Fruit fly (Drosophila melanogaster) whole organism, embryonic: ENCODE data around the gene ab.
A peak's percentile ranks its signal among the peaks of the same experiment; 100 is the strongest.

ENCODE experiments used
- Abd-B ChIP-seq: fragments of 200-800 bp; sonication (Bioruptor generic); optimal IDR thresholded peaks from 2 replicates; lab custom pipeline; 2018; ENCODE audit warnings: missing biosample characterization, mild to moderate bottlenecking, missing genetic modification characterization, moderate library complexity
- Ada2b ChIP-seq: fragments of 200-800 bp; sonication (Bioruptor generic); IDR thresholded peaks from 2 replicates; pipeline ENCODE4 v1.3.6; 2022; ENCODE audit warnings: missing biosample characterization, missing genetic modification characterization
- Atf3 ChIP-seq: fragments of 200-800 bp; sonication (Bioruptor generic); optimal IDR thresholded peaks from 3 replicates; lab custom pipeline; 2016; ENCODE audit warnings: missing biosample characterization, missing genetic modification characterization
- BEAF-32 ChIP-seq: fragments of 200-800 bp; sonication (Bioruptor generic); optimal IDR thresholded peaks from 3 replicates; lab custom pipeline; 2017; ENCODE audit warnings: missing biosample characterization, missing genetic modification characterization, mild to moderate bottlenecking, moderate library complexity, missing genetic modification reagents
- CG10209 ChIP-seq: fragments of 200-800 bp; sonication (Bioruptor generic); optimal IDR thresholded peaks from 3 replicates; lab custom pipeline; 2017; ENCODE audit warnings: missing biosample characterization, mild to moderate bottlenecking, missing genetic modification characterization, missing genetic modification reagents
- CG10654 ChIP-seq: fragments of 200-800 bp; sonication (Bioruptor generic); optimal IDR thresholded peaks from 2 replicates; lab custom pipeline; 2016; ENCODE audit warnings: missing biosample characterization, missing genetic modification characterization
- CG12219 ChIP-seq: fragments of 200-800 bp; sonication (Bioruptor generic); optimal IDR thresholded peaks from 3 replicates; lab custom pipeline; 2018; ENCODE audit warnings: missing biosample characterization, mild to moderate bottlenecking, missing genetic modification characterization
- CG12299 ChIP-seq: fragments of 200-800 bp; sonication (Bioruptor generic); optimal IDR thresholded peaks from 2 replicates; lab custom pipeline; 2018; ENCODE audit warnings: missing biosample characterization, mild to moderate bottlenecking, missing genetic modification characterization
- CG1602 ChIP-seq: fragments of 200-800 bp; sonication (Bioruptor generic); optimal IDR thresholded peaks from 3 replicates; lab custom pipeline; 2016; ENCODE audit warnings: missing biosample characterization, missing genetic modification characterization
- CG16779 ChIP-seq: fragments of 200-800 bp; sonication (Bioruptor generic); IDR thresholded peaks from 2 replicates; pipeline ENCODE4 v1.3.6; 2022; ENCODE audit warnings: missing biosample characterization, missing genetic modification characterization
- CG17385 ChIP-seq: fragments of 200-800 bp; sonication (Bioruptor generic); optimal IDR thresholded peaks from 3 replicates; lab custom pipeline; 2018; ENCODE audit warnings: missing biosample characterization, mild to moderate bottlenecking, missing genetic modification characterization
- CG2129 ChIP-seq: fragments of 200-800 bp; sonication (Bioruptor generic); IDR thresholded peaks from 2 replicates; pipeline ENCODE4 v1.3.6; 2022; ENCODE audit warnings: missing biosample characterization, missing genetic modification characterization; ENCODE audit not compliant: partially characterized antibody
- CG32772 ChIP-seq: fragments of 200-800 bp; sonication (Bioruptor generic); IDR thresholded peaks from 2 replicates; pipeline ENCODE4 v1.3.6; 2022; ENCODE audit warnings: missing biosample characterization, missing genetic modification characterization
- CG34422 ChIP-seq: fragments of 200-800 bp; sonication (Bioruptor generic); IDR thresholded peaks from 3 replicates; pipeline ENCODE4 v1.3.6; 2022; ENCODE audit warnings: missing biosample characterization, missing genetic modification characterization
- CG5180 ChIP-seq: fragments of 200-800 bp; sonication (Bioruptor generic); optimal IDR thresholded peaks from 3 replicates; lab custom pipeline; 2017; ENCODE audit warnings: missing biosample characterization, missing genetic modification characterization, mild to moderate bottlenecking, moderate library complexity, missing genetic modification reagents
- CG5245 ChIP-seq: fragments of 200-800 bp; sonication (Bioruptor generic); optimal IDR thresholded peaks from 3 replicates; lab custom pipeline; 2016; ENCODE audit warnings: missing biosample characterization, missing genetic modification characterization
- CG7556 ChIP-seq: fragments of 200-800 bp; sonication (Bioruptor generic); optimal IDR thresholded peaks from 2 replicates; lab custom pipeline; 2017; ENCODE audit warnings: missing biosample characterization, mild to moderate bottlenecking, missing genetic modification characterization
- CG7928 ChIP-seq: fragments of 200-800 bp; sonication (Bioruptor generic); optimal IDR thresholded peaks from 2 replicates; lab custom pipeline; 2017; ENCODE audit warnings: missing biosample characterization, mild to moderate bottlenecking, missing genetic modification characterization
- CHES-1-like ChIP-seq: fragments of 200-800 bp; sonication (Bioruptor generic); optimal IDR thresholded peaks from 2 replicates; lab custom pipeline; 2016; ENCODE audit warnings: missing biosample characterization, missing genetic modification characterization
- Dip3 ChIP-seq: fragments of 200-800 bp; sonication (Bioruptor generic); optimal IDR thresholded peaks from 3 replicates; lab custom pipeline; 2016; ENCODE audit warnings: missing biosample characterization, missing genetic modification characterization
- Dll ChIP-seq: fragments of 200-800 bp; sonication (Bioruptor generic); IDR thresholded peaks from 4 replicates; pipeline ENCODE4 v1.3.6; 2022; ENCODE audit warnings: missing biosample characterization, missing genetic modification characterization; ENCODE audit not compliant: partially characterized antibody
- Dp ChIP-seq: fragments of 200-800 bp; sonication (Bioruptor generic); optimal IDR thresholded peaks from 2 replicates; lab custom pipeline; 2018; ENCODE audit warnings: missing biosample characterization, mild to moderate bottlenecking, missing genetic modification characterization, moderate library complexity
- Eip74EF ChIP-seq, 2 experiments: fragments of 200-800 bp in 1 of 2; fragments of >200 bp in 1 of 2; sonication (Bioruptor generic) in 1 of 2; optimal IDR thresholded peaks; 2 replicates each; lab custom pipeline; 2017 to 2019; ENCODE audit warnings: missing biosample characterization in 2 of 2, missing genetic modification characterization in 2 of 2, mild to moderate bottlenecking in 1 of 2, moderate library complexity in 1 of 2
- H15 ChIP-seq: fragments of 200-800 bp; sonication (Bioruptor generic); IDR thresholded peaks from 3 replicates; pipeline ENCODE4 v1.3.6; 2022; ENCODE audit warnings: missing biosample characterization, missing genetic modification characterization
- H2.0 ChIP-seq: fragments of 200-800 bp; sonication (Bioruptor generic); IDR thresholded peaks from 2 replicates; pipeline ENCODE4 v1.3.6; 2022; ENCODE audit warnings: missing biosample characterization, missing genetic modification characterization
- Hmx ChIP-seq: fragments of 200-800 bp; sonication (Bioruptor generic); optimal IDR thresholded peaks from 2 replicates; lab custom pipeline; 2016; ENCODE audit warnings: missing biosample characterization, missing genetic modification characterization
- Nf-YA ChIP-seq: fragments of 200-800 bp; sonication (Bioruptor generic); IDR thresholded peaks from 2 replicates; pipeline ENCODE4 v1.3.6; 2022; ENCODE audit warnings: missing biosample characterization, missing genetic modification characterization
- Opbp ChIP-seq: fragments of 200-800 bp; sonication (Bioruptor generic); IDR thresholded peaks from 3 replicates; pipeline ENCODE4 v1.3.6; 2022; ENCODE audit warnings: missing biosample characterization, missing genetic modification characterization; ENCODE audit not compliant: partially characterized antibody
- Six4 ChIP-seq: fragments of 200-800 bp; sonication (Bioruptor generic); optimal IDR thresholded peaks from 2 replicates; lab custom pipeline; 2016; ENCODE audit warnings: missing biosample characterization, missing genetic modification characterization
- aop ChIP-seq: fragments of 200-800 bp; sonication (Bioruptor generic); IDR thresholded peaks from 2 replicates; pipeline ENCODE4 v1.3.6; 2022; ENCODE audit warnings: missing biosample characterization, missing genetic modification characterization
- ara ChIP-seq: fragments of 200-800 bp; sonication (Bioruptor generic); IDR thresholded peaks from 2 replicates; pipeline ENCODE4 v1.3.6; 2022; ENCODE audit warnings: missing biosample characterization, missing genetic modification characterization
- cg ChIP-seq: fragments of 200-800 bp; sonication (Bioruptor generic); optimal IDR thresholded peaks from 3 replicates; lab custom pipeline; 2019; ENCODE audit warnings: missing biosample characterization, mild to moderate bottlenecking, missing genetic modification characterization, moderate library complexity
- croc ChIP-seq: fragments of 200-800 bp; sonication (Bioruptor generic); conservative IDR thresholded peaks from 3 replicates; pipeline ENCODE4 v1.3.6; 2022; ENCODE audit warnings: missing biosample characterization, missing genetic modification characterization
- dpn ChIP-seq, 2 experiments: fragments of 200-800 bp; sonication (Bioruptor generic); optimal IDR thresholded peaks; 3 replicates each; lab custom pipeline; 2016; ENCODE audit warnings: missing biosample characterization in 2 of 2, missing genetic modification characterization in 2 of 2
- en ChIP-seq: fragments of 200-800 bp; sonication (Bioruptor generic); optimal IDR thresholded peaks from 2 replicates; lab custom pipeline; 2016; ENCODE audit warnings: missing biosample characterization, missing genetic modification characterization
- gfzf ChIP-seq: fragments of 200-800 bp; sonication (Bioruptor generic); optimal IDR thresholded peaks from 2 replicates; lab custom pipeline; 2016; ENCODE audit warnings: missing biosample characterization, mild to moderate bottlenecking, missing genetic modification characterization, moderate library complexity
- gt ChIP-seq: fragments of 200-800 bp; sonication (Bioruptor generic); IDR thresholded peaks from 2 replicates; pipeline ENCODE4 v1.3.6; 2022; ENCODE audit warnings: missing biosample characterization, missing genetic modification characterization
- hbn ChIP-seq: fragments of 200-800 bp; sonication (Bioruptor generic); IDR thresholded peaks from 2 replicates; pipeline ENCODE4 v1.3.6; 2022; ENCODE audit warnings: missing biosample characterization, missing genetic modification characterization; ENCODE audit not compliant: partially characterized antibody
- hkb ChIP-seq, 2 experiments: fragments of 200-800 bp in 1 of 2; fragments of >200 bp in 1 of 2; sonication (Bioruptor generic) in 1 of 2; IDR thresholded peaks in 1 of 2; optimal IDR thresholded peaks in 1 of 2; 2 replicates each; pipeline versions ENCODE4 v1.3.6 to Lab custom; 2017 to 2022; ENCODE audit warnings: missing biosample characterization in 1 of 2, missing genetic modification characterization in 1 of 2
- mirr ChIP-seq: fragments of 200-800 bp; sonication (Bioruptor generic); optimal IDR thresholded peaks from 3 replicates; lab custom pipeline; 2018; ENCODE audit warnings: missing biosample characterization, mild to moderate bottlenecking, missing genetic modification characterization
- nau ChIP-seq: fragments of 200-800 bp; sonication (Bioruptor generic); optimal IDR thresholded peaks from 3 replicates; lab custom pipeline; 2017; ENCODE audit warnings: missing biosample characterization, mild to moderate bottlenecking, missing genetic modification characterization, missing genetic modification reagents
- oc ChIP-seq: fragments of 200-800 bp; sonication (Bioruptor generic); optimal IDR thresholded peaks from 2 replicates; lab custom pipeline; 2018; ENCODE audit warnings: missing biosample characterization, mild to moderate bottlenecking, missing genetic modification characterization, moderate library complexity
- otp ChIP-seq: fragments of 200-800 bp; sonication (Bioruptor generic); IDR thresholded peaks from 3 replicates; pipeline ENCODE4, ENCODE4 v1.3.6; 2022; ENCODE audit warnings: missing biosample characterization, missing genetic modification characterization
- pho ChIP-seq: fragments of 200-800 bp; sonication (Bioruptor generic); optimal IDR thresholded peaks from 2 replicates; lab custom pipeline; 2016; ENCODE audit warnings: missing biosample characterization, missing genetic modification characterization
- pros ChIP-seq: fragments of 200-800 bp; sonication (Bioruptor generic); optimal IDR thresholded peaks from 3 replicates; lab custom pipeline; 2019; ENCODE audit warnings: missing biosample characterization, mild to moderate bottlenecking, missing genetic modification characterization, moderate library complexity
- row ChIP-seq: fragments of 200-800 bp; sonication (Bioruptor generic); IDR thresholded peaks from 3 replicates; pipeline ENCODE4 v1.3.6; 2022; ENCODE audit warnings: missing biosample characterization, missing genetic modification characterization
- trh ChIP-seq: fragments of 200-800 bp; sonication (Bioruptor generic); optimal IDR thresholded peaks from 2 replicates; lab custom pipeline; 2016; ENCODE audit warnings: missing biosample characterization, missing genetic modification characterization
- tup ChIP-seq: fragments of 200-800 bp; sonication (Bioruptor generic); optimal IDR thresholded peaks from 2 replicates; lab custom pipeline; 2016; ENCODE audit warnings: missing biosample characterization, mild to moderate bottlenecking, missing genetic modification characterization, moderate library complexity
- zen2 ChIP-seq: fragments of 200-800 bp; sonication (Bioruptor generic); IDR thresholded peaks from 3 replicates; pipeline ENCODE4 v1.3.6; 2022; ENCODE audit warnings: missing biosample characterization, missing genetic modification characterization; ENCODE audit not compliant: partially characterized antibody
- zfh2 ChIP-seq: fragments of 200-800 bp; sonication (Bioruptor generic); optimal IDR thresholded peaks from 2 replicates; lab custom pipeline; 2016; ENCODE audit warnings: missing biosample characterization, missing genetic modification characterization

ab gene

DNA sequence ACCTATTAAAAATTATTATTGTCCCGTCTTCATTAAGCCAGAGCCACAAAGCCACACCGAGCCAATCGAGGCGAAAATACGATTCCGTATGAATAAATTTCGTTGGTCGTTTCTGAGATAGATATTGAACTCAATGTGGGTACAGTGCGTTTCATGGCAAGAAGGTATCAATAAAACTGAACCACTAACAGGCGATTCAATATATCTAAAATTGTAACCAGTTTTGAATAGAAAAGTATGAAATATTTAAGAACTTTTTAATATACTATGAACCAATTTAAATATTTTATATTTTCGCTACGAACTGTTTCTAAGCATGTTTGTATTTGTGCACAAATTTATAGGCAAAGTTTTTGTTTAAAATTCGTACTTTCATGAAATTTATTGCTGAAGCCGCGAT, 11.4 kb upstream of the ab start (continued):
- peak; percentile 30; the same call in 1 of the 2 replicates for TF ChIP-seq CG32772 (GFP tag; lab: Robert Waterston, UW)
- TF ChIP-seq Dll (GFP tag; lab: Robert Waterston, UW): no peak
- no peak for TF ChIP-seq CG10654 (GFP tag; lab: Kevin White, UChicago)
- peak; percentile 65 for TF ChIP-seq CG10209 (GFP tag; lab: Kevin White, UChicago)
- no peak for TF ChIP-seq Abd-B
- TF ChIP-seq ara (GFP tag; lab: Robert Waterston, UW): no peak
- TF ChIP-seq CG17385 (GFP tag; lab: Kevin White, UChicago): peak; percentile 54
- no peak for TF ChIP-seq croc
- TF ChIP-seq tup (GFP tag; lab: Kevin White, UChicago): no peak
- TF ChIP-seq Eip74EF (GFP tag; optimal IDR thresholded peaks at IDR 0.05; lab: Kevin White, UChicago): no peak
- no peak for TF ChIP-seq mirr (GFP tag; lab: Kevin White, UChicago)
- no peak for TF ChIP-seq pros (GFP tag; lab: Kevin White, UChicago)
- no peak for TF ChIP-seq Opbp (GFP tag; lab: Robert Waterston, UW)
- 0 out of 3 replicates have a peak, but pooled peaks have one; percentile 7 for TF ChIP-seq CG34422 (GFP tag; lab: Robert Waterston, UW)
- peak; percentile 27 for TF ChIP-seq Dip3
- no peak for TF ChIP-seq trh (GFP tag; lab: Kevin White, UChicago)
- no peak for TF ChIP-seq aop (GFP tag; lab: Robert Waterston, UW)
- no peak for TF ChIP-seq cg (GFP tag; lab: Kevin White, UChicago)
- no peak for TF ChIP-seq CHES-1-like (GFP tag; lab: Kevin White, UChicago)
- peak in 1 of 2 experiments; percentile 57 for TF ChIP-seq dpn (GFP tag; optimal IDR thresholded peaks at IDR 0.05; lab: Kevin White, UChicago)
- no peak for TF ChIP-seq CG16779
- no peak for TF ChIP-seq zen2 (GFP tag; lab: Robert Waterston, UW)
- peak; percentile 71 for TF ChIP-seq zfh2 (GFP tag; lab: Kevin White, UChicago)
- peak; percentile 62; the same call in 2 of the 3 replicates for TF ChIP-seq row (GFP tag; lab: Robert Waterston, UW)
- TF ChIP-seq CG5245 (GFP tag; lab: Kevin White, UChicago): no peak
- no peak for TF ChIP-seq CG5180
- no peak for TF ChIP-seq hbn (GFP tag; lab: Robert Waterston, UW)
- no peak for TF ChIP-seq Six4 (GFP tag; lab: Kevin White, UChicago)
- no peak for TF ChIP-seq nau
- no peak for TF ChIP-seq CG2129 (GFP tag; lab: Robert Waterston, UW)
- TF ChIP-seq gfzf: no peak
- no peak for TF ChIP-seq Nf-YA
- no peak for TF ChIP-seq Atf3 (GFP tag; lab: Kevin White, UChicago)
- peak; percentile 56 for TF ChIP-seq CG7556 (GFP tag; lab: Kevin White, UChicago)
- 0 out of 2 replicates have a peak, but pooled peaks have one; percentile 11 for TF ChIP-seq Ada2b (GFP tag; lab: Robert Waterston, UW)
- peak; percentile 20 for TF ChIP-seq CG1602 (GFP tag; lab: Kevin White, UChicago)
- no peak for TF ChIP-seq en (GFP tag; lab: Kevin White, UChicago)
- TF ChIP-seq CG7928 (GFP tag; lab: Kevin White, UChicago): peak; percentile 2
- no peak for TF ChIP-seq gt (GFP tag; lab: Robert Waterston, UW)
- TF ChIP-seq Dp: no peak
- peak; percentile 21 for TF ChIP-seq pho (GFP tag; lab: Kevin White, UChicago)
- no peak for TF ChIP-seq oc (tag; lab: Kevin White, UChicago)
- no peak for TF ChIP-seq BEAF-32
- TF ChIP-seq hkb (optimal IDR thresholded peaks at IDR 0.05; lab: Kevin White, UChicago): no peak
- TF ChIP-seq hkb (GFP tag; IDR thresholded peaks at IDR 0.05; lab: Robert Waterston, UW): peak; percentile 60; the same call in 1 of the 2 replicates
- TF ChIP-seq H15 (GFP tag; lab: Robert Waterston, UW): peak; percentile 50; the same call in 2 of the 3 replicates
- TF ChIP-seq otp (GFP tag; lab: Robert Waterston, UW): no peak
- TF ChIP-seq H2.0: no peak
- no peak for TF ChIP-seq Hmx
- no peak for TF ChIP-seq CG12299
- TF ChIP-seq CG12219 (GFP tag; lab: Kevin White, UChicago): no peak
